Worm (Caenorhabditis elegans) whole organism, L2 larva: ENCODE results near the gene W05B2.2.

Experiments used
- C34F6.9 ChIP-seq: fragments of 150-350 bp; optimal IDR thresholded peaks from 2 replicates; lab custom pipeline; 2014; ENCODE audit warnings: missing biosample characterization, missing genetic modification characterization
- F13H6.1 ChIP-seq: sonication (generic microtip); optimal IDR thresholded peaks from 2 replicates; lab custom pipeline; 2016; ENCODE audit warnings: missing genetic modification characterization, missing compliant biosample characterization
- R02D3.7 ChIP-seq: fragments of 150-350 bp; optimal IDR thresholded peaks from 2 replicates; lab custom pipeline; 2014; ENCODE audit warnings: missing biosample characterization, missing genetic modification characterization
- Y55F3AM.14 ChIP-seq: fragments of 200-800 bp; sonication (Bioruptor generic); optimal IDR thresholded peaks from 2 replicates; lab custom pipeline; 2018; ENCODE audit warnings: mild to moderate bottlenecking, missing genetic modification characterization, missing compliant biosample characterization
- ZK546.5 ChIP-seq: sonication (generic microtip); optimal IDR thresholded peaks from 2 replicates; lab custom pipeline; 2017; ENCODE audit warnings: missing biosample characterization, missing genetic modification characterization
- alr-1 ChIP-seq: fragments of 150-350 bp; optimal IDR thresholded peaks from 2 replicates; lab custom pipeline; 2014; ENCODE audit warnings: missing biosample characterization, missing genetic modification characterization
- ama-1 ChIP-seq: fragments of 150-350 bp; optimal IDR thresholded peaks from 2 replicates; lab custom pipeline; 2018; ENCODE audit warnings: inconsistent platforms
- blmp-1 ChIP-seq: sonication (generic microtip); optimal IDR thresholded peaks from 2 replicates; lab custom pipeline; 2017; ENCODE audit warnings: missing genetic modification characterization, mild to moderate bottlenecking, missing compliant biosample characterization, antibody characterized with exemption, moderate library complexity; ENCODE audit not compliant: insufficient read depth
- ceh-16 ChIP-seq: fragments of 150-350 bp; optimal IDR thresholded peaks from 2 replicates; lab custom pipeline; 2014; ENCODE audit warnings: missing biosample characterization, missing genetic modification characterization
- ceh-82 ChIP-seq: fragments of 150-350 bp; optimal IDR thresholded peaks from 2 replicates; lab custom pipeline; 2014; ENCODE audit warnings: missing biosample characterization, missing genetic modification characterization
- crh-2 ChIP-seq: sonication (generic microtip); optimal IDR thresholded peaks from 2 replicates; lab custom pipeline; 2017; ENCODE audit warnings: missing biosample characterization, missing genetic modification characterization
- egl-27 ChIP-seq: sonication (generic microtip); optimal IDR thresholded peaks from 3 replicates; lab custom pipeline; 2017; ENCODE audit warnings: missing biosample characterization, missing genetic modification reagents, missing genetic modification characterization
- elt-1 ChIP-seq: fragments of 150-350 bp; optimal IDR thresholded peaks from 2 replicates; lab custom pipeline; 2014; ENCODE audit warnings: missing biosample characterization, missing genetic modification characterization
- gmeb-1 ChIP-seq: fragments of 150-350 bp; optimal IDR thresholded peaks from 2 replicates; lab custom pipeline; 2014; ENCODE audit warnings: missing biosample characterization, missing genetic modification characterization
- lin-13 ChIP-seq: fragments of 150-350 bp; optimal IDR thresholded peaks from 2 replicates; lab custom pipeline; 2014; ENCODE audit warnings: missing biosample characterization, missing genetic modification reagents, missing genetic modification characterization
- lin-39 ChIP-seq: fragments of 150-350 bp; optimal IDR thresholded peaks from 2 replicates; lab custom pipeline; 2014; ENCODE audit warnings: missing biosample characterization, missing genetic modification reagents, missing genetic modification characterization
- lsy-2 ChIP-seq, 2 experiments: fragments of 150-350 bp in 1 of 2; sonication (generic microtip) in 1 of 2; optimal IDR thresholded peaks; 2 replicates each; lab custom pipeline; 2014 to 2017; ENCODE audit warnings: missing biosample characterization in 2 of 2, missing genetic modification characterization in 2 of 2
- mab-5 ChIP-seq: fragments of 150-350 bp; optimal IDR thresholded peaks from 2 replicates; lab custom pipeline; 2014; ENCODE audit warnings: missing biosample characterization, missing genetic modification characterization
- mbf-1 ChIP-seq: sonication (generic microtip); optimal IDR thresholded peaks from 2 replicates; lab custom pipeline; 2017; ENCODE audit warnings: missing biosample characterization, missing genetic modification characterization
- nhr-10 ChIP-seq: sonication (generic microtip); optimal IDR thresholded peaks from 2 replicates; lab custom pipeline; 2017; ENCODE audit warnings: missing biosample characterization, missing genetic modification characterization
- nhr-11 ChIP-seq: fragments of 150-350 bp; optimal IDR thresholded peaks from 2 replicates; lab custom pipeline; 2014; ENCODE audit warnings: missing biosample characterization, missing genetic modification characterization
- nhr-12 ChIP-seq: fragments of 150-350 bp; optimal IDR thresholded peaks from 2 replicates; lab custom pipeline; 2014; ENCODE audit warnings: missing biosample characterization, missing genetic modification characterization
- nhr-129 ChIP-seq: fragments of 150-350 bp; optimal IDR thresholded peaks from 2 replicates; lab custom pipeline; 2014; ENCODE audit warnings: missing biosample characterization, missing genetic modification characterization
- nhr-21 ChIP-seq: fragments of 150-350 bp; optimal IDR thresholded peaks from 2 replicates; lab custom pipeline; 2014; ENCODE audit warnings: missing biosample characterization, missing genetic modification characterization
- nhr-23 ChIP-seq: fragments of 150-350 bp; optimal IDR thresholded peaks from 2 replicates; lab custom pipeline; 2014; ENCODE audit warnings: missing biosample characterization, missing genetic modification reagents, missing genetic modification characterization
- nhr-237 ChIP-seq: fragments of 150-350 bp; optimal IDR thresholded peaks from 2 replicates; lab custom pipeline; 2014; ENCODE audit warnings: missing biosample characterization, missing genetic modification characterization
- nhr-25 ChIP-seq: fragments of 150-350 bp; sonication (generic microtip); optimal IDR thresholded peaks from 3 replicates; lab custom pipeline; 2014; ENCODE audit warnings: missing biosample characterization, missing genetic modification characterization
- nhr-6 ChIP-seq: fragments of 150-350 bp; optimal IDR thresholded peaks from 2 replicates; lab custom pipeline; 2014; ENCODE audit warnings: missing biosample characterization, missing genetic modification characterization
- nhr-77 ChIP-seq: fragments of 150-350 bp; optimal IDR thresholded peaks from 2 replicates; lab custom pipeline; 2014; ENCODE audit warnings: missing biosample characterization, missing genetic modification characterization
- peb-1 ChIP-seq: fragments of 150-350 bp; optimal IDR thresholded peaks from 2 replicates; lab custom pipeline; 2014; ENCODE audit warnings: missing biosample characterization, missing genetic modification characterization
- sma-3 ChIP-seq: sonication (generic microtip); optimal IDR thresholded peaks from 2 replicates; lab custom pipeline; 2016; ENCODE audit warnings: missing genetic modification reagents, missing genetic modification characterization, missing compliant biosample characterization
- sma-9 ChIP-seq, 2 experiments: fragments of 150-350 bp in 1 of 2; sonication (generic microtip) in 1 of 2; optimal IDR thresholded peaks; 2 replicates each; lab custom pipeline; 2014 to 2016; ENCODE audit warnings: missing genetic modification characterization in 2 of 2, mild to moderate bottlenecking in 1 of 2, missing biosample characterization in 1 of 2, missing compliant biosample characterization in 1 of 2, missing genetic modification reagents in 1 of 2, moderate library complexity in 1 of 2
- snpc-4 ChIP-seq: fragments of 150-350 bp; optimal IDR thresholded peaks from 2 replicates; lab custom pipeline; 2014; ENCODE audit warnings: missing biosample characterization, missing genetic modification characterization
- unc-39 ChIP-seq: fragments of 150-350 bp; optimal IDR thresholded peaks from 2 replicates; lab custom pipeline; 2014; ENCODE audit warnings: missing biosample characterization, missing genetic modification characterization
- unc-55 ChIP-seq: fragments of 150-350 bp; sonication (generic microtip); optimal IDR thresholded peaks from 3 replicates; lab custom pipeline; 2014; ENCODE audit warnings: missing biosample characterization, missing genetic modification reagents, missing genetic modification characterization
- zag-1 ChIP-seq: fragments of 150-350 bp; optimal IDR thresholded peaks from 2 replicates; lab custom pipeline; 2014; ENCODE audit warnings: missing biosample characterization, missing genetic modification characterization
- ztf-1 ChIP-seq: fragments of 200-800 bp; sonication (Bioruptor generic); conservative IDR thresholded peaks from 2 replicates; pipeline ENCODE4 v1.3.6; 2022; ENCODE audit warnings: missing genetic modification characterization, missing compliant biosample characterization
- ztf-11 ChIP-seq: sonication (generic microtip); optimal IDR thresholded peaks from 2 replicates; lab custom pipeline; 2017; ENCODE audit warnings: missing biosample characterization, missing genetic modification characterization

The W05B2.2 gene

ce11 chrIII:11007552-11008272 is 40.8 kb upstream of the W05B2.2 start, which contains the start of the genes fipr-17 and Y48A6B.3 (continued):
- peak; percentile 56 for TF ChIP-seq blmp-1 (tag; lab: Kevin White, UChicago)
- peak; percentile 35 for TF ChIP-seq ama-1 (lab: Kevin White, UChicago)
- peak; percentile 30 for TF ChIP-seq R02D3.7
- TF ChIP-seq nhr-6 (tag; lab: Kevin White, UChicago) = peak; percentile 1
- TF ChIP-seq nhr-129 (tag; lab: Kevin White, UChicago) = peak; percentile 83
- no peak for TF ChIP-seq alr-1
- peak; percentile 85 for TF ChIP-seq lin-13 (GFP tag; lab: Kevin White, UChicago)
- no peak for TF ChIP-seq ZK546.5 (tag; lab: Kevin White, UChicago)
- no peak for TF ChIP-seq nhr-237
- peak; percentile 85 for TF ChIP-seq crh-2 (tag; lab: Kevin White, UChicago)
- no peak for TF ChIP-seq mbf-1 (tag; lab: Kevin White, UChicago)
- peak; percentile 69 for TF ChIP-seq nhr-21 (tag; lab: Kevin White, UChicago)
- peak; percentile 91 for TF ChIP-seq snpc-4 (tag; lab: Kevin White, UChicago)
- no peak for TF ChIP-seq nhr-12 (tag; lab: Kevin White, UChicago)
- no peak for TF ChIP-seq egl-27 (tag; lab: Kevin White, UChicago)
- no peak for TF ChIP-seq unc-39 (tag; lab: Kevin White, UChicago)
- TF ChIP-seq sma-9 (GFP tag; optimal IDR thresholded peaks at IDR 0.05; lab: Kevin White, UChicago) = peak; percentile 73
- TF ChIP-seq sma-9 (tag; optimal IDR thresholded peaks at IDR 0.05; lab: Kevin White, UChicago) = no peak
- TF ChIP-seq lsy-2 (tag; optimal IDR thresholded peaks at IDR 0.05; lab: Kevin White, UChicago) = peak; percentile 71 to 91
- peak; percentile 65 for TF ChIP-seq mab-5 (tag; lab: Kevin White, UChicago)
- TF ChIP-seq Y55F3AM.14 (GFP tag; lab: Kevin White, UChicago) = no peak
- TF ChIP-seq unc-55 (GFP tag; lab: Kevin White, UChicago) = peak; percentile 98
- TF ChIP-seq nhr-10 (tag; lab: Kevin White, UChicago) = no peak
- TF ChIP-seq nhr-11 (tag; lab: Kevin White, UChicago) = no peak
- no peak for TF ChIP-seq ztf-11 (tag; lab: Kevin White, UChicago)
- peak; percentile 99 for TF ChIP-seq gmeb-1 (tag; lab: Kevin White, UChicago)
- peak; percentile 50 for TF ChIP-seq zag-1
- TF ChIP-seq, all 48 proteins: peak for 26

DNA sequence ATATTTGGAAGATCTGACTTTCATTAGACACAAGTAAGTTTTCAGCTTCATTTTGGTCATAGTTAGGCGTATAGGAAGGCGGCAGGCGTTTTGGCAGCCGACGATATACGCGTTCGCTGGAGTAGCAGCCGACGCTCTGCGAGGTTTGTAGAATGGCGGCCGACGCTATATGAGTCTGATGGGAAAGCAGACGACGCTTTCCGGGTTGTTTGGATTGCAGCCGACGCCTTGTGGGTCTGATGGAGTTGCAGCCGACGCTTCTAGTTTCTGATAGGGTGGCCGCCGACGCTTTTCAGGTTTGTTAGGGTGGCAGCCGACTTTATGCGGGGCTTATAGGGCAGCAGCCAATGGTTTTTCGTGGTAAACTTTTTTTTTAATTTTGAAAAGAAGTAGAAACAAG is 35.9 kb upstream of the W05B2.2 start:
- TF ChIP-seq nhr-129 (tag; lab: Kevin White, UChicago) (no peak), nhr-10 (tag; lab: Kevin White, UChicago) (no peak), ztf-1 (GFP tag; lab: Robert Waterston, UW) (no peak), zag-1 (no peak), Y55F3AM.14 (GFP tag; lab: Kevin White, UChicago) (no peak), snpc-4 (tag; lab: Kevin White, UChicago) (no peak), elt-1 (tag; lab: Kevin White, UChicago) (no peak), nhr-23 (tag; lab: Kevin White, UChicago) (no peak), sma-3 (GFP tag; lab: Kevin White, UChicago) (no peak), ztf-11 (tag; lab: Kevin White, UChicago) (no peak), F13H6.1 (tag; lab: Kevin White, UChicago) (no peak), alr-1 (no peak)

- TF ChIP-seq gmeb-1 (tag; lab: Kevin White, UChicago) = no peak
- no peak for TF ChIP-seq crh-2 (tag; lab: Kevin White, UChicago)
- TF ChIP-seq lin-39 (tag; lab: Kevin White, UChicago) = no peak
- no peak for TF ChIP-seq ceh-16
Measured at ce11 chrIII:10995156-10995555, 28.2 kb upstream of the W05B2.2 start, which contains the start of gene dmsr-5. Gene dmsr-5, minus strand, starts transcription at chrIII:10995256.

DNA sequence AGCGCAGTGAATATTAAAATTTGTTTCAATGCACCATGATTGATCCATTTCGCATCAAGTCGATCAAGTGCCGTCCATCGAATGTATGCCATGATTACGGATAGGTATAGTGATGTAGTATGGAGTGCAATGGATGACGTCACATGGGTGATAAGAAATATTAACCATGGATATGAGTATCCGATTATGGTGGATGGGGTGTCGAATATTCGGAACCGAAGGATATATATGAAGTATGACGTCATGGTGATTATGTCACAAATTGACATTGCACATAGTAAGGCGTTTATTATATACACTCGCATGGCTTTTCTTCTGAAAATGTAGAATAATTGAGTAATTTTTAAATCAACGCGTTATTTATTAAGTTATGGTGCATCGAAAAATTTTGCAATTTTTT is 27.2 kb upstream of the W05B2.2 start:
- TF ChIP-seq C34F6.9 (tag; lab: Kevin White, UChicago) (no peak), elt-1 (tag; lab: Kevin White, UChicago) (no peak), crh-2 (tag; lab: Kevin White, UChicago) (no peak), lin-13 (GFP tag; lab: Kevin White, UChicago) (no peak), mab-5 (tag; lab: Kevin White, UChicago) (no peak), nhr-25 (tag; lab: Kevin White, UChicago) (no peak), peb-1 (no peak), ceh-82 (tag; lab: Kevin White, UChicago) (no peak), nhr-77 (tag; lab: Kevin White, UChicago) (no peak), Y55F3AM.14 (GFP tag; lab: Kevin White, UChicago) (no peak), lin-39 (tag; lab: Kevin White, UChicago) (no peak)
